Fruit fly (Drosophila melanogaster): ENCODE measurements around the gene CG42594.

CG42594 gene

dm6 chrX:4930100-4931010 lies 89.7 kb downstream of the CG42594 start (continued):
- peak; percentile 14 for TF ChIP-seq CG6765 (GFP tag; optimal IDR thresholded peaks at IDR 0.05)
- no peak for TF ChIP-seq pum (GFP tag; optimal IDR thresholded peaks at IDR 0.05)
- TF ChIP-seq odd (GFP tag; optimal IDR thresholded peaks at IDR 0.05), result peak; percentile 19
- no peak for TF ChIP-seq Hr39 (optimal IDR thresholded peaks at IDR 0.05)
- TF ChIP-seq Hr3 (GFP tag; optimal IDR thresholded peaks at IDR 0.05), result peak; percentile 30
- peak; percentile 72 for TF ChIP-seq CG13624 (GFP tag; optimal IDR thresholded peaks at IDR 0.05)
- TF ChIP-seq CrebB (tag; optimal IDR thresholded peaks at IDR 0.05), result no peak
- peak; percentile 95 for TF ChIP-seq Med (GFP tag)
- TF ChIP-seq tx (GFP tag; optimal IDR thresholded peaks at IDR 0.05), result no peak
- no peak for TF ChIP-seq pnt (GFP tag; optimal IDR thresholded peaks at IDR 0.05)
- TF ChIP-seq Dp (GFP tag; optimal IDR thresholded peaks at IDR 0.05), result peak; percentile 70
- TF ChIP-seq CG4617 (GFP tag; optimal IDR thresholded peaks at IDR 0.05; ENCODE audit: borderline replicate concordance), result peak; percentile 1
- TF ChIP-seq ewg (GFP tag; optimal IDR thresholded peaks at IDR 0.05), result peak; percentile 31
- TF ChIP-seq CG17385 (GFP tag; optimal IDR thresholded peaks at IDR 0.05), result peak; percentile 91
- no peak for TF ChIP-seq psq (GFP tag; optimal IDR thresholded peaks at IDR 0.05)
- no peak for TF ChIP-seq Lhr (GFP tag; optimal IDR thresholded peaks at IDR 0.05)
- TF ChIP-seq Ptx1 (GFP tag; IDR thresholded peaks at IDR 0.05), result no peak
- TF ChIP-seq CG30020 (tag; optimal IDR thresholded peaks at IDR 0.05), result no peak
- TF ChIP-seq Dll (GFP tag; IDR thresholded peaks at IDR 0.05; ENCODE audit: partially characterized antibody), result no peak
- no peak for TF ChIP-seq CG12219 (GFP tag; optimal IDR thresholded peaks at IDR 0.05)
- no peak for TF ChIP-seq al (GFP tag; IDR thresholded peaks at IDR 0.05)
- TF ChIP-seq CG13424 (tag; optimal IDR thresholded peaks at IDR 0.05), result peak; percentile 8
- TF ChIP-seq CG14441 (GFP tag; IDR thresholded peaks at IDR 0.05), result no peak
- TF ChIP-seq knrl (GFP tag; IDR thresholded peaks at IDR 0.05; ENCODE audit: partially characterized antibody), result no peak
- no peak for TF ChIP-seq dati (GFP tag; IDR thresholded peaks at IDR 0.05)
- TF ChIP-seq YL-1 (GFP tag; optimal IDR thresholded peaks at IDR 0.05), result no peak
- TF ChIP-seq Aef1 (GFP tag; IDR thresholded peaks at IDR 0.05), result no peak
- no peak for TF ChIP-seq gce (GFP tag; IDR thresholded peaks at IDR 0.05)
- no peak for TF ChIP-seq croc (GFP tag; conservative IDR thresholded peaks at IDR 0.05)
- TF ChIP-seq CG11247 (GFP tag; IDR thresholded peaks at IDR 0.05), result no peak
- TF ChIP-seq ato (GFP tag; IDR thresholded peaks at IDR 0.05; ENCODE audit: partially characterized antibody), result no peak
- no peak for TF ChIP-seq HHEX (GFP tag; optimal IDR thresholded peaks at IDR 0.05)
- no peak for TF ChIP-seq klu (GFP tag; IDR thresholded peaks at IDR 0.05)
- peak; percentile 55 for TF ChIP-seq Meics (GFP tag; optimal IDR thresholded peaks at IDR 0.05)
- TF ChIP-seq CG18476 (GFP tag; optimal IDR thresholded peaks at IDR 0.05), result peak; percentile 25
- peak in 1 of 2 experiments; percentile 20 for TF ChIP-seq Hr51 (GFP tag; optimal IDR thresholded peaks at IDR 0.05)
- TF ChIP-seq jing (GFP tag; optimal IDR thresholded peaks at IDR 0.05), result no peak
- TF ChIP-seq CG6791 (GFP tag; IDR thresholded peaks at IDR 0.05; ENCODE audit: partially characterized antibody), result no peak
- TF ChIP-seq Lpt (GFP tag; optimal IDR thresholded peaks at IDR 0.05), result no peak
- no peak for TF ChIP-seq CG10431 (GFP tag; optimal IDR thresholded peaks at IDR 0.05)
- TF ChIP-seq vnd (GFP tag; IDR thresholded peaks at IDR 0.05; ENCODE audit: partially characterized antibody), result no peak
- TF ChIP-seq usp (GFP tag; optimal IDR thresholded peaks at IDR 0.05), result no peak
- peak; percentile 76 for TF ChIP-seq stwl (tag; optimal IDR thresholded peaks at IDR 0.05)
- no peak for TF ChIP-seq amos (GFP tag; IDR thresholded peaks at IDR 0.05; ENCODE audit: partially characterized antibody)
- peak; percentile 34 to 38 for TF ChIP-seq dpn (GFP tag; optimal IDR thresholded peaks at IDR 0.05)
- TF ChIP-seq E2f1 (GFP tag; IDR thresholded peaks at IDR 0.05), result no peak
- TF ChIP-seq CG34376 (GFP tag; optimal IDR thresholded peaks at IDR 0.05), result peak; percentile 17
- no peak for TF ChIP-seq CG9932 (GFP tag; IDR thresholded peaks at IDR 0.05)
- TF ChIP-seq CG7928 (GFP tag; optimal IDR thresholded peaks at IDR 0.05), result no peak

Measured in whole organism, embryonic.